Worm (Caenorhabditis elegans) whole organism, L1 larva: ENCODE data around the gene srx-7.

Experiments
- ceh-82 ChIP-seq, 3 experiments: fragments of 150-350 bp in 1 of 3; sonication (generic microtip) in 2 of 3; optimal IDR thresholded peaks; 2 replicates each; lab custom pipeline; 2014 to 2017; ENCODE audit warnings: missing biosample characterization in 3 of 3, missing genetic modification characterization in 3 of 3
- ces-1 ChIP-seq: fragments of 150-350 bp; optimal IDR thresholded peaks from 2 replicates; lab custom pipeline; 2014; ENCODE audit warnings: missing biosample characterization, missing genetic modification reagents, missing genetic modification characterization
- fkh-8 ChIP-seq: sonication (generic microtip); optimal IDR thresholded peaks from 2 replicates; lab custom pipeline; 2016; ENCODE audit warnings: mild to moderate bottlenecking, missing genetic modification characterization, missing compliant biosample characterization
- fos-1 ChIP-seq: fragments of 150-350 bp; optimal IDR thresholded peaks from 2 replicates; lab custom pipeline; 2014; ENCODE audit warnings: missing biosample characterization, missing genetic modification characterization
- mab-9 ChIP-seq: fragments of 200-800 bp; sonication (Bioruptor generic); IDR thresholded peaks from 2 replicates; pipeline ENCODE4 v1.3.6; 2022; ENCODE audit warnings: missing genetic modification reagents, missing genetic modification characterization, missing compliant biosample characterization
- mdl-1 ChIP-seq, 2 experiments: fragments of 150-350 bp; optimal IDR thresholded peaks; 2 replicates each; lab custom pipeline; 2014 to 2017; ENCODE audit warnings: missing biosample characterization in 2 of 2, missing genetic modification characterization in 2 of 2, inconsistent platforms in 1 of 2
- mep-1 ChIP-seq: fragments of 150-350 bp; optimal IDR thresholded peaks from 2 replicates; lab custom pipeline; 2014; ENCODE audit warnings: missing biosample characterization, missing genetic modification characterization
- nhr-11 ChIP-seq: fragments of 150-350 bp; optimal IDR thresholded peaks from 2 replicates; lab custom pipeline; 2014; ENCODE audit warnings: missing biosample characterization, missing genetic modification characterization
- nhr-12 ChIP-seq: sonication (generic microtip); optimal IDR thresholded peaks from 2 replicates; lab custom pipeline; 2017; ENCODE audit warnings: missing biosample characterization, missing genetic modification characterization
- nhr-77 ChIP-seq: fragments of 150-350 bp; optimal IDR thresholded peaks from 2 replicates; lab custom pipeline; 2014; ENCODE audit warnings: missing biosample characterization, missing genetic modification characterization
- ztf-11 ChIP-seq, 2 experiments: sonication (generic microtip); optimal IDR thresholded peaks; 2 replicates each; lab custom pipeline; 2016 to 2017; ENCODE audit warnings: missing genetic modification characterization in 2 of 2, missing biosample characterization in 1 of 2, missing compliant biosample characterization in 1 of 2
- ztf-4 ChIP-seq: fragments of 150-350 bp; optimal IDR thresholded peaks from 2 replicates; lab custom pipeline; 2014; ENCODE audit warnings: missing biosample characterization, missing genetic modification characterization

ce11 chrV:576070-576469 lies 16.1 kb downstream of the srx-7 start, which contains the start of gene K06H6.5:
- no peak for TF ChIP-seq ces-1 (GFP tag; lab: Kevin White, UChicago)
- TF ChIP-seq nhr-12 (tag; lab: Kevin White, UChicago): no peak
- no peak for TF ChIP-seq fkh-8 (tag; lab: Kevin White, UChicago)
- no peak for TF ChIP-seq mep-1 (tag; lab: Kevin White, UChicago)
- TF ChIP-seq nhr-77: no peak
- no peak for TF ChIP-seq mab-9 (GFP tag; lab: Robert Waterston, UW)
- TF ChIP-seq ztf-11 (tag; optimal IDR thresholded peaks at IDR 0.05; lab: Kevin White, UChicago): no peak
- TF ChIP-seq nhr-11 (tag; lab: Kevin White, UChicago): no peak
- TF ChIP-seq ceh-82 (tag; optimal IDR thresholded peaks at IDR 0.05; lab: Kevin White, UChicago): no peak
- TF ChIP-seq fos-1 (tag; lab: Kevin White, UChicago): no peak
- TF ChIP-seq ztf-4: no peak
- TF ChIP-seq mdl-1 (tag; optimal IDR thresholded peaks at IDR 0.05; lab: Kevin White, UChicago): no peak
